Worm (Caenorhabditis elegans) whole organism, L4/young adult: ENCODE data around the gene lelo-1.

Source experiments
- W03F9.2 ChIP-seq: fragments of 150-350 bp; optimal IDR thresholded peaks from 2 replicates; lab custom pipeline; 2014; ENCODE audit warnings: missing biosample characterization, missing genetic modification characterization
- dao-5 ChIP-seq: sonication (generic microtip); optimal IDR thresholded peaks from 2 replicates; lab custom pipeline; 2016; ENCODE audit warnings: missing genotype, missing genetic modification characterization, moderate library complexity, missing compliant biosample characterization

- no peak for TF ChIP-seq dao-5 (tag; lab: Kevin White, UChicago)
- TF ChIP-seq W03F9.2 (tag; lab: Kevin White, UChicago) = no peak
Measured at ce11 chrII:6221470-6221869, 24.7 kb upstream of the lelo-1 start.
